Fruit fly (Drosophila melanogaster) whole organism, wandering third instar larva: ENCODE data around the gene EloA.

Experiments
- Abd-B ChIP-seq: fragments of >200 bp; optimal IDR thresholded peaks from 2 replicates; lab custom pipeline; 2017; ENCODE audit warnings: missing biosample characterization, missing genetic modification characterization
- CG32264 ChIP-seq: fragments of 200-800 bp; sonication (Bioruptor generic); optimal IDR thresholded peaks from 2 replicates; lab custom pipeline; 2016; ENCODE audit warnings: missing biosample characterization, missing genetic modification characterization
- CG9705 ChIP-seq: fragments of 200-800 bp; sonication (Bioruptor generic); optimal IDR thresholded peaks from 2 replicates; lab custom pipeline; 2018; ENCODE audit warnings: missing biosample characterization, mild to moderate bottlenecking, missing genetic modification characterization
- Dif ChIP-seq: fragments of 200-275, 200-300 bp; sonication (Bioruptor generic); optimal IDR thresholded peaks from 2 replicates; lab custom pipeline; 2018; ENCODE audit warnings: missing biosample characterization, missing genetic modification characterization; ENCODE audit not compliant: partially characterized antibody
- GATAd ChIP-seq: sonication (Bioruptor generic); optimal IDR thresholded peaks from 2 replicates; lab custom pipeline; 2016; ENCODE audit warnings: missing biosample characterization, missing genetic modification characterization
- HLH106 ChIP-seq: fragments of 200-800 bp; optimal IDR thresholded peaks from 3 replicates; lab custom pipeline; 2019; ENCODE audit warnings: missing biosample characterization, mild to moderate bottlenecking, missing genetic modification characterization, moderate library complexity
- Hnf4 ChIP-seq: fragments of 200-800 bp; sonication (Bioruptor generic); optimal IDR thresholded peaks from 2 replicates; lab custom pipeline; 2016; ENCODE audit warnings: missing biosample characterization, mild to moderate bottlenecking, missing genetic modification characterization
- Hr78 ChIP-seq: fragments of >200 bp; optimal IDR thresholded peaks from 2 replicates; lab custom pipeline; 2017; ENCODE audit warnings: missing biosample characterization, missing genetic modification characterization
- Hr83 ChIP-seq: fragments of 200-300 bp; sonication (Bioruptor generic); optimal IDR thresholded peaks from 2 replicates; lab custom pipeline; 2016; ENCODE audit warnings: missing biosample characterization, mild to moderate bottlenecking, missing genetic modification characterization, moderate library complexity; ENCODE audit not compliant: poor library complexity, severe bottlenecking
- Jra ChIP-seq: sonication (Bioruptor generic); optimal IDR thresholded peaks from 2 replicates; lab custom pipeline; 2016; ENCODE audit warnings: missing biosample characterization, missing genetic modification characterization
- Mio ChIP-seq: sonication (Bioruptor generic); optimal IDR thresholded peaks from 2 replicates; lab custom pipeline; 2016; ENCODE audit warnings: missing biosample characterization, missing genetic modification characterization
- Myc ChIP-seq: fragments of >200 bp; optimal IDR thresholded peaks from 2 replicates; lab custom pipeline; 2017
- N ChIP-seq: fragments of >200 bp; optimal IDR thresholded peaks from 2 replicates; lab custom pipeline; 2018; ENCODE audit warnings: missing biosample characterization, missing external identifiers, missing genetic modification characterization
- OdsH ChIP-seq: fragments of 200-800 bp; sonication (Bioruptor generic); optimal IDR thresholded peaks from 2 replicates; lab custom pipeline; 2016; ENCODE audit warnings: missing biosample characterization, mild to moderate bottlenecking, missing genetic modification characterization
- Rel ChIP-seq, 2 experiments: fragments of 200-800 bp; sonication (Bioruptor generic) in 1 of 2; optimal IDR thresholded peaks; 2 replicates in 1 of 2; 3 replicates in 1 of 2; lab custom pipeline; 2016 to 2019; ENCODE audit warnings: mild to moderate bottlenecking in 2 of 2, missing biosample characterization in 2 of 2, missing genetic modification characterization in 2 of 2, moderate library complexity in 1 of 2
- Sp1 ChIP-seq: fragments of 200-800 bp; sonication (Bioruptor generic); optimal IDR thresholded peaks from 3 replicates; lab custom pipeline; 2019; ENCODE audit warnings: missing biosample characterization, mild to moderate bottlenecking, missing genetic modification characterization, moderate library complexity
- Vsx2 ChIP-seq: fragments of 200-300, 225-300 bp; sonication (Bioruptor generic); optimal IDR thresholded peaks from 2 replicates; lab custom pipeline; 2018; ENCODE audit warnings: missing biosample characterization, missing genetic modification characterization; ENCODE audit not compliant: partially characterized antibody
- br ChIP-seq: fragments of 200-800 bp; sonication (Bioruptor generic); optimal IDR thresholded peaks from 2 replicates; lab custom pipeline; 2016; ENCODE audit warnings: missing biosample characterization, missing genetic modification characterization
- brk ChIP-seq: fragments of 200-800 bp; sonication (Bioruptor generic); optimal IDR thresholded peaks from 2 replicates; lab custom pipeline; 2016; ENCODE audit warnings: missing biosample characterization, mild to moderate bottlenecking, missing genetic modification characterization
- dl ChIP-seq, 2 experiments: fragments of 175-275, 200-275 bp in 1 of 2; fragments of 200-275 bp in 1 of 2; sonication (Bioruptor generic); optimal IDR thresholded peaks; lab custom pipeline; 2018; ENCODE audit warnings: mild to moderate bottlenecking in 2 of 2, missing biosample characterization in 2 of 2, missing genetic modification characterization in 2 of 2, moderate library complexity in 2 of 2; ENCODE audit not compliant: partially characterized antibody in 2 of 2, insufficient read depth in 1 of 2
- dmrt93B ChIP-seq: fragments of 200-800 bp; sonication (Bioruptor generic); optimal IDR thresholded peaks from 2 replicates; lab custom pipeline; 2018; ENCODE audit warnings: missing biosample characterization, mild to moderate bottlenecking, missing genetic modification characterization
- dsf ChIP-seq: sonication (Bioruptor generic); optimal IDR thresholded peaks from 2 replicates; lab custom pipeline; 2016; ENCODE audit warnings: missing biosample characterization, missing genetic modification characterization, borderline replicate concordance
- ey ChIP-seq: fragments of 200-800 bp; sonication (Bioruptor generic); optimal IDR thresholded peaks from 2 replicates; lab custom pipeline; 2016; ENCODE audit warnings: missing biosample characterization, missing genetic modification characterization
- foxo ChIP-seq, 2 experiments: fragments of 200-800 bp; sonication (Bioruptor generic); optimal IDR thresholded peaks; 2 replicates in 1 of 2; 3 replicates in 1 of 2; lab custom pipeline; 2016 to 2017; ENCODE audit warnings: missing biosample characterization in 2 of 2, missing genetic modification characterization in 2 of 2
- fru ChIP-seq: fragments of 200-800 bp; sonication (Bioruptor generic); optimal IDR thresholded peaks from 3 replicates; lab custom pipeline; 2016; ENCODE audit warnings: missing biosample characterization, mild to moderate bottlenecking, missing genetic modification characterization
- h ChIP-seq: fragments of 200-800 bp; sonication (Bioruptor generic); optimal IDR thresholded peaks from 3 replicates; lab custom pipeline; 2016; ENCODE audit warnings: missing biosample characterization, mild to moderate bottlenecking, missing genetic modification characterization
- jim ChIP-seq: fragments of 175-275, 200-325 bp; sonication (Bioruptor generic); optimal IDR thresholded peaks from 2 replicates; lab custom pipeline; 2016; ENCODE audit warnings: missing biosample characterization, mild to moderate bottlenecking, missing genetic modification characterization
- psq ChIP-seq: fragments of 200-800 bp; sonication (Bioruptor generic); optimal IDR thresholded peaks from 3 replicates; lab custom pipeline; 2017; ENCODE audit warnings: missing biosample characterization, mild to moderate bottlenecking, missing genetic modification characterization, moderate library complexity
- rgr ChIP-seq: fragments of 200-800 bp; sonication (Bioruptor generic); optimal IDR thresholded peaks from 3 replicates; lab custom pipeline; 2016; ENCODE audit warnings: missing biosample characterization, mild to moderate bottlenecking, missing genetic modification characterization
- sage ChIP-seq: fragments of 200-800 bp; sonication (Bioruptor generic); optimal IDR thresholded peaks from 2 replicates; lab custom pipeline; 2016; ENCODE audit warnings: missing biosample characterization, mild to moderate bottlenecking, missing genetic modification characterization
- sv ChIP-seq: fragments of 200-800 bp; sonication (Bioruptor generic); optimal IDR thresholded peaks from 3 replicates; lab custom pipeline; 2016; ENCODE audit warnings: missing biosample characterization, missing genetic modification characterization
- tai ChIP-seq: sonication (Bioruptor generic); optimal IDR thresholded peaks from 2 replicates; lab custom pipeline; 2016; ENCODE audit warnings: missing biosample characterization, missing genetic modification characterization
- usp ChIP-seq: fragments of >200 bp; optimal IDR thresholded peaks from 2 replicates; lab custom pipeline; 2017; ENCODE audit warnings: missing biosample characterization, missing genetic modification characterization
- woc ChIP-seq: sonication (Bioruptor generic); optimal IDR thresholded peaks from 2 replicates; lab custom pipeline; 2016; ENCODE audit warnings: missing biosample characterization, mild to moderate bottlenecking, missing genetic modification characterization

Gene EloA

DNA sequence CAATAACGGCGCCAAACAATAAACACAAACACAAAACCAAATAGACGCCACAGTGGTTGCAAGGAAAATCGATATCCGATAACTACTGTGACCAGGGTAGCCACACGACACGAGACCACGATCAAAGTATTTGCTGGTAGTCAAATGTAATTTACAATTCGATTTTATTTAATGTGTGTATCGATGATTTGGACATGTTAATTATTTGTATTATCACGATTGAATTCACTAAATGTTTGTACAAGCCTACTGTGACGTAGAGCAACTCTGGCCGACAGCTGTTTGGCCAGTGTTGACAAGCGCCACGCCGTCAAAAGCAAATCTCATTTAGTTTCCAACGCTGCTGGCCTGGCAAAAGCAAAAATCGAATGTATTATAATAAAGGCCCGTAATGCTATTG is at the start of gene EloA, which contains the start of gene Rad60:
TSS of gene EloA (plus strand) at position 308 of the 400 bp plus-strand sequence.
TSS of gene Rad60 (minus strand) at position 222 of the 400 bp plus-strand sequence.
- TF ChIP-seq Sp1 (peak; percentile 73), jim (GFP tag; lab: Kevin White, UChicago) (no peak), foxo (GFP tag; optimal IDR thresholded peaks at IDR 0.05; lab: Kevin White, UChicago) (peak; percentile 2 to 90), sv (GFP tag; lab: Kevin White, UChicago) (peak; percentile 81), br (GFP tag; lab: Kevin White, UChicago) (peak; percentile 87), N (GFP tag; lab: Kevin White, UChicago) (no peak), Jra (peak; percentile 85), dl (GFP tag; optimal IDR thresholded peaks at IDR 0.05; lab: Kevin White, UChicago; ENCODE audit: insufficient read depth in 1 of 2, partially characterized antibody in 2 of 2) (no peak), CG32264 (peak; percentile 69), dsf (GFP tag; lab: Kevin White, UChicago) (peak; percentile 45), psq (GFP tag; lab: Kevin White, UChicago) (peak; percentile 69), dmrt93B (GFP tag; lab: Kevin White, UChicago) (no peak), Myc (peak; percentile 43), ey (GFP tag; lab: Kevin White, UChicago) (peak; percentile 86), sage (GFP tag; lab: Kevin White, UChicago) (peak; percentile 27), CG9705 (GFP tag; lab: Kevin White, UChicago) (peak; percentile 58), Rel (GFP tag; optimal IDR thresholded peaks at IDR 0.05; lab: Kevin White, UChicago) (no peak), Rel (tag; optimal IDR thresholded peaks at IDR 0.05; lab: Kevin White, UChicago) (peak; percentile 60), rgr (peak; percentile 90), OdsH (peak; percentile 86), usp (GFP tag; lab: Kevin White, UChicago) (no peak), Mio (GFP tag; lab: Kevin White, UChicago) (no peak), Hr83 (peak; percentile 77), woc (GFP tag; lab: Kevin White, UChicago) (peak; percentile 38), HLH106 (peak; percentile 73), fru (GFP tag; lab: Kevin White, UChicago) (peak; percentile 82), Vsx2 (GFP tag; lab: Kevin White, UChicago) (no peak), Hnf4 (GFP tag; lab: Kevin White, UChicago) (peak; percentile 91), Hr78 (GFP tag; lab: Kevin White, UChicago) (no peak), h (GFP tag; lab: Kevin White, UChicago) (peak; percentile 91)

DNA sequence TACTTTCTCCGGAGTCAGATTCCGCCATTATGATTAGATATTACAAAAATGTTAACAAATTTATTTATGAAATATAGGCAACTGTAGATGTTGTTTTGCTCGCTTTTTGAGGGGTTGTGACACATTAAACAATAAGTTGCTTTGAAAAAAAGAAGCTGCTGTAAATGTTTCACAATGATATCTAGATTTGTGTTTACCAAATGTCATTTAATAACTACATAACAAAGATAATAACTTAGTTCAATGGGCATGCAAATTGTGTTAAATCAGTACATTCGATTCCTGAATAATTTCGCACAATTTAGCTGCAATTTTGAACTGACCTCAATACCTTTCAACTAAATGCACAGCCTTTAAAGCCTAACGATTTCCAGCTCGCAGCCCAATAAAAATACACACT is 47.4 kb upstream of the EloA start, which contains the start of gene fzo:
TSS of gene fzo (minus strand) at position 101 of the 400 bp plus-strand sequence.
- TF ChIP-seq usp (GFP tag; lab: Kevin White, UChicago) (no peak), Mio (GFP tag; lab: Kevin White, UChicago) (no peak), Sp1 (no peak), jim (GFP tag; lab: Kevin White, UChicago) (no peak), psq (GFP tag; lab: Kevin White, UChicago) (no peak), sv (GFP tag; lab: Kevin White, UChicago) (no peak), HLH106 (no peak), dl (GFP tag; optimal IDR thresholded peaks at IDR 0.05; lab: Kevin White, UChicago; ENCODE audit: insufficient read depth in 1 of 2, partially characterized antibody in 2 of 2) (no peak), woc (GFP tag; lab: Kevin White, UChicago) (no peak), Dif (no peak), rgr (no peak)

dm6 chr3R:23207254-23207653 is 44.1 kb upstream of the EloA start:
- TF ChIP-seq psq (GFP tag; lab: Kevin White, UChicago) (no peak), tai (GFP tag; lab: Kevin White, UChicago) (no peak), Rel (GFP tag; optimal IDR thresholded peaks at IDR 0.05; lab: Kevin White, UChicago) (no peak), Rel (tag; optimal IDR thresholded peaks at IDR 0.05; lab: Kevin White, UChicago) (no peak), h (GFP tag; lab: Kevin White, UChicago) (no peak), HLH106 (no peak), sage (GFP tag; lab: Kevin White, UChicago) (no peak), Abd-B (GFP tag; lab: Kevin White, UChicago) (no peak), woc (GFP tag; lab: Kevin White, UChicago) (no peak), Hnf4 (GFP tag; lab: Kevin White, UChicago) (no peak), fru (GFP tag; lab: Kevin White, UChicago) (no peak), rgr (no peak), usp (GFP tag; lab: Kevin White, UChicago) (no peak), foxo (GFP tag; optimal IDR thresholded peaks at IDR 0.05; lab: Kevin White, UChicago) (no peak), brk (GFP tag; lab: Kevin White, UChicago) (no peak), Vsx2 (GFP tag; lab: Kevin White, UChicago) (no peak), GATAd (GFP tag; lab: Kevin White, UChicago) (no peak), ey (GFP tag; lab: Kevin White, UChicago) (no peak)
